Worm (Caenorhabditis elegans): ENCODE results near the gene sdz-12.
A peak's percentile ranks its signal among the peaks of the same experiment; 100 is the strongest.

sdz-12 gene

ce11 chrII:3731723-3732122 lies at the start of gene sdz-12, which contains the start of gene bath-31:
Gene sdz-12 (minus strand): TSS chrII:3731823.
Gene bath-31 (plus strand): TSS chrII:3731973.
- TF ChIP-seq attf-4 (tag; optimal IDR thresholded peaks at IDR 0.05): no peak
- no peak for TF ChIP-seq Y48G9A.11 (GFP tag; IDR thresholded peaks at IDR 0.05)
- TF ChIP-seq aha-1 (tag): no peak
- no peak for TF ChIP-seq zip-2 (tag; optimal IDR thresholded peaks at IDR 0.05)
- no peak for TF ChIP-seq ces-1 (GFP tag; optimal IDR thresholded peaks at IDR 0.05)
- TF ChIP-seq nhr-237 (tag; optimal IDR thresholded peaks at IDR 0.05): no peak
- no peak for TF ChIP-seq nhr-111 (GFP tag; optimal IDR thresholded peaks at IDR 0.05)
- TF ChIP-seq lin-29 (GFP tag; IDR thresholded peaks at IDR 0.05): no peak
- TF ChIP-seq zag-1 (tag; optimal IDR thresholded peaks at IDR 0.05): no peak
- no peak for TF ChIP-seq fkh-10 (GFP tag; optimal IDR thresholded peaks at IDR 0.05)
- TF ChIP-seq ZK337.2 (GFP tag; IDR thresholded peaks at IDR 0.05): no peak
- TF ChIP-seq lim-7 (GFP tag; IDR thresholded peaks at IDR 0.05): no peak
- no peak for TF ChIP-seq F49E8.2 (tag; optimal IDR thresholded peaks at IDR 0.05; ENCODE audit: borderline replicate concordance)
- no peak for TF ChIP-seq pha-4 (GFP tag; IDR thresholded peaks at IDR 0.05)
- TF ChIP-seq pha-4 (tag; optimal IDR thresholded peaks at IDR 0.05): no peak
- TF ChIP-seq set-16 (GFP tag; IDR thresholded peaks at IDR 0.05): no peak
- TF ChIP-seq dve-1 (tag; optimal IDR thresholded peaks at IDR 0.05; ENCODE audit: insufficient read depth): no peak

ce11 chrII:3781238-3781637 lies 49.6 kb upstream of the sdz-12 start:
- TF ChIP-seq hmg-1.1 (GFP tag; IDR thresholded peaks at IDR 0.05) (no peak), snpc-1.2 (GFP tag; IDR thresholded peaks at IDR 0.05) (no peak), aha-1 (tag) (peak; percentile 74), lsy-2 (tag; optimal IDR thresholded peaks at IDR 0.05) (no peak), ZK337.2 (GFP tag; IDR thresholded peaks at IDR 0.05) (no peak), pqm-1 (tag; optimal IDR thresholded peaks at IDR 0.05) (no peak)

ce11 chrII:3779463-3779862 lies 47.8 kb upstream of the sdz-12 start, which contains the start of gene T24E12.11:
Gene T24E12.11 (minus strand): TSS chrII:3779563.
- TF ChIP-seq ceh-82 (tag; optimal IDR thresholded peaks at IDR 0.05) (no peak), nhr-11 (tag; optimal IDR thresholded peaks at IDR 0.05) (no peak), lim-7 (GFP tag; IDR thresholded peaks at IDR 0.05) (no peak), ces-1 (GFP tag; optimal IDR thresholded peaks at IDR 0.05) (no peak)

DNA sequence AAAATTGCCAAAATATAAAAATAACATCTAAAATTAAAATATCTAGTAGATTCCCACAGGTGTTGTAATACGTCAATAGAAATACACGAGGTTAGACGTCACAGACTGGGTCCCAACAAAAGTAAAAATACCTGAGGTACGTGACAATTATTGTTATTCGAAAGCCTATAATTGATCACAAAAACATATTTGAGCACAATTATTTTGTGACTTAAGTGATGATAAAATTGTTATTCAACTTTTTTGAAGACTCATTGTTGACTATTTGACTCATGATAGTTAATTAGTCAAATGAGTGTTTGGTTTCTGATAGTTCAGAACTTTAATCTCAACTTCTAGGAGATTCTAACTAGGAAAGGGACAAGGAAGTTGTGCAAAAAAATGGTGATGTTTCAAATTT lies 46.2 kb upstream of the sdz-12 start:
- TF ChIP-seq lin-39 (tag; optimal IDR thresholded peaks at IDR 0.05) (no peak), daf-19 (GFP tag; conservative IDR thresholded peaks at IDR 0.05) (no peak), ama-1 (optimal IDR thresholded peaks at IDR 0.05) (no peak), Y48G9A.11 (GFP tag; IDR thresholded peaks at IDR 0.05) (no peak), F26F4.8 (GFP tag; conservative IDR thresholded peaks at IDR 0.05) (no peak), F44E2.7 (GFP tag; IDR thresholded peaks at IDR 0.05) (no peak), arid-1 (GFP tag; conservative IDR thresholded peaks at IDR 0.05) (no peak), fkh-10 (GFP tag; optimal IDR thresholded peaks at IDR 0.05) (no peak), rbr-2 (tag; optimal IDR thresholded peaks at IDR 0.05) (no peak), hlh-30 (tag; optimal IDR thresholded peaks at IDR 0.05; ENCODE audit: insufficient read depth) (no peak), mxl-2 (GFP tag; conservative IDR thresholded peaks at IDR 0.05) (no peak), dmd-9 (GFP tag; IDR thresholded peaks at IDR 0.05) (no peak), ceh-62 (tag; optimal IDR thresholded peaks at IDR 0.05) (no peak), D1046.2 (GFP tag; IDR thresholded peaks at IDR 0.05) (no peak), spr-1 (tag; optimal IDR thresholded peaks at IDR 0.05) (no peak)

DNA sequence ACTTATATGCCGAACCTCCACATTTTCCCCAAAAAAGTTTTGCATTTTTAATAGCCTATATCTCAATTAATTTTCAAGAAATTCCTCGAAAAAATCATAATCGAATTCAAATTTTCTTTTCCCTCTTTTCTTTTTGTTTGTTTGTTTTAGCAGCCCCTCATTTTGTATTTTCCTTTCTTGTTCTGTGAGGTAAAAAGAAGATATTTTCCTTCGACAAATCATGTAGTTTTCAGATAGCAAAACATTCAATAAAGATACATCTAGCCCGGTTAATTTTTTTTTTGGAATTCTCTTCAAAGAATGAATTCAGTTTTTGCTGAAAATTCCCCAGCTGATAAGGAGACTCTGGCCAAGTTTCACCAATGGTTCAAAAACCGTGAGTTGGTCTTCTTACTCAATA lies 44.1 kb upstream of the sdz-12 start, which contains the start of gene T24E12.3:
Gene T24E12.3 (plus strand): TSS at position 301 of the 400 bp plus-strand sequence.
- TF ChIP-seq zip-11 (GFP tag; IDR thresholded peaks at IDR 0.05): no peak
- no peak for TF ChIP-seq lin-15B (tag; optimal IDR thresholded peaks at IDR 0.05)
- no peak for TF ChIP-seq egl-27 (tag; optimal IDR thresholded peaks at IDR 0.05)
- no peak for TF ChIP-seq nhr-111 (GFP tag; optimal IDR thresholded peaks at IDR 0.05)
- no peak for TF ChIP-seq mdl-1 (tag; optimal IDR thresholded peaks at IDR 0.05)
- no peak for TF ChIP-seq D1046.2 (GFP tag; IDR thresholded peaks at IDR 0.05)
- no peak for TF ChIP-seq unc-62 (GFP tag; optimal IDR thresholded peaks at IDR 0.05 in 1 of 2)
- TF ChIP-seq unc-62 (tag; optimal IDR thresholded peaks at IDR 0.05): no peak

Data from whole organism, L4 larva.